Worm (Caenorhabditis elegans) whole organism, dauer: ENCODE data around the gene fbxb-7.
"Not testable (repeated sequence)": the region's sequence is repeated elsewhere in the genome, so short reads cannot be mapped to it uniquely, and the experiment has no call there.

ENCODE experiments used
- unc-62 ChIP-seq: sonication (generic microtip); optimal IDR thresholded peaks from 2 replicates; lab custom pipeline; 2017; ENCODE audit warnings: missing biosample characterization, missing genetic modification reagents, missing genetic modification characterization

fbxb-7 gene

ce11 chrV:17377140-17377539 is at the start of gene fbxb-7:
TSS of gene fbxb-7 (plus strand) at chrV:17377406.
- no peak for TF ChIP-seq unc-62 (GFP tag; lab: Kevin White, UChicago)

ce11 chrV:17327867-17328266 is 49.3 kb upstream of the fbxb-7 start, which contains the start of gene sdz-16:
TSS of gene sdz-16 (minus strand) at chrV:17327967.
- TF ChIP-seq unc-62 (GFP tag; lab: Kevin White, UChicago): no peak

DNA sequence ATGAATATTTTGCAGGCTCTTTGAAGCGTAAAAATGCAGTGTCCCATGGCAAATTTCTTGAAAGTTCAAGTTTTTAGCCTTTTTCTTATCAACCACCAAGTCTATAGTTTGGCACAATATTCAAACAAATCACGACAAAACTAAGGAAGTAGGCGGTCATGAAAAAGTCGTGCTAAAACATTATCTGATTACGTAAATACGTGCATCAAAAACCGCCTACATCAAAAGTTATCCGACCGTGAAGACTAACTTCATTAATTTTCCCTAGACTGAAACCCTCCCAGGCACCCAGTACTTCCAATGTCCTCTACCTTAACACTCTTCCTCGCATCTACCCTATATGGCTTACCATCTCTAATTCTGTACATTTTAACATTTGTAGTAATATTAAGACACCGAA is 48.7 kb upstream of the fbxb-7 start, which contains the start of gene srg-44:
Gene srg-44 (plus strand): TSS at position 301 of the 400 bp plus-strand sequence.
- TF ChIP-seq unc-62 (GFP tag; lab: Kevin White, UChicago): no peak

DNA sequence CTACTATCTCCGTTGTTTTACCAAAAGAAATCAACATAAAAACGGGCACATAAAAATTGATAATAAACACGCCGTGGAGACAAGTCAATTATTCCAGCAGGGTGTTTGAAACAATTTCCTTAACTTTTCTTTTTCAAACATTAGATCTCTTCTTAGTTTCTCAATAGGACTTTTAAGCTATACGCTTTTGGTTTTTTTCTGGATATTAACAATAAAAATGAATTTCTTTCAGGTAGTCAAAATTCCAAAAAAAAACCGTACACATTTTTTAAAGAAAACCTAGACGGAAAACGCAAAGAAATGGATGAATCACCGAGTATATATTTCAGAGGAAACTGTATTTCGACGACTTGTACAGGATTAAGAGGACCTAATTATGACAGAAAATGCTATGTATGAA is 45.9 kb upstream of the fbxb-7 start, which contains the start of gene fbxa-185:
Gene fbxa-185 (plus strand): TSS at position 301 of the 400 bp plus-strand sequence.
- TF ChIP-seq unc-62 (GFP tag; lab: Kevin White, UChicago): no peak

ce11 chrV:17339349-17339748 is 37.9 kb upstream of the fbxb-7 start:
- TF ChIP-seq unc-62 (GFP tag; lab: Kevin White, UChicago): no peak

DNA sequence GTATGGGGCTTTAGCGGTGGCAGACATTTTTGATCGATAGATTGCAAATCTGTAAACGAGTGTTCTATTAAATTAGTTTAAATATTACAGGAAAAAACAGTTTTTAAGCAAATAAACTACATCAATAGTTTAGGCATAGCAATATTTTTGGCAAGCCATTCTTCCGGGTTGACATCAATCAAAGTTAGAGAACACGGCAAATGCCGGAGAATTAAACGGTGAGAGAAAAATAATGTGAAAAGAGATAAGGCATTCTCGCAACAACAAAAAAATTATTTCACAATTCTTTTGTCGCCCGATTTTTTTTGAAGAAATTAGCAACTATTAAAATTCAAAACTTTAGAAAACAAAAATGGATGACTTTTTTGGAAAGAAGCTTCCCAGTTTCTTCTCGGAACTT is 32.3 kb upstream of the fbxb-7 start, which contains the start of the genes fbxa-188 and fbxa-189:
Gene fbxa-188 (minus strand): TSS at position 51 of the 400 bp plus-strand sequence.
Gene fbxa-189 (plus strand): TSS at position 339 of the 400 bp plus-strand sequence.
- TF ChIP-seq unc-62 (GFP tag; lab: Kevin White, UChicago): no peak

DNA sequence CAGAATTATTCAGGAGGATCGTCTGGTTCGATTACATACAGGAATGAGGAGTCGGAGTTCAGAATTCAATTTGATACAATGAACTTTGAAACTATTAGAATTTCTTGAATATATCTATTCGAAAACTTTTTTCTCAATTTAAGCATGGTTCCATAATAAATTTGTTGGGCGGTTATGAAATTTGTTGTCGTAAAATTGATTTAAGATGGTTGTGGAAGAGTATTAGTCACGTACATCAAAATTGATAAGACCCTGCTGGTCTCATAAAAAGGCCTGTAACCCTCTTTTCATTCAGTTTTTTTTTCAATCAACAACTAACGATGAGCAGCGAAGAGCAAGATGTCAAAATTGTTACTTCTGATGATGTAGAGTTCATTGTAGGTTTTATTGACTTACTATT is 29.6 kb upstream of the fbxb-7 start, which contains the start of gene skr-5:
Gene skr-5 (plus strand): TSS at position 301 of the 400 bp plus-strand sequence.
- no peak for TF ChIP-seq unc-62 (GFP tag; lab: Kevin White, UChicago)

DNA sequence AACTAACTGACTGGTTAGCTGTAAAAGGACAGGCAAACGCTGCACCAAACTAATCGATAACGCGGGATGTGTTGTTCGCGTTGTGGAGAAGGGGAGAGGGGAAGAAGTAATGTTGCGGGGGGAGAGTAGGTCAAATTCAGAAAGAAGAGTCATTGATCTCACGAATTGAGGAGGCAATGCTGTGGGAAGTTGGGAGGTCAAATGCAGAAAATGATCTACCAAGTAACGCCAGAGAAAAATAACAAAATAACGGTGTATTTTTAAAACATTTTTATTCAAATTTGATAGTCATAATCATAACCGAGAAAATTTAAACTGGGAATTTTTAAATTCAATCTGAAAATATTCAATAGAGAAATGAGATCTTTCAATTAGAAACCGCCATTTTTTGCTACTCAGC is 27.1 kb upstream of the fbxb-7 start, which contains the start of gene lsy-27:
Gene lsy-27 (minus strand): TSS at position 101 of the 400 bp plus-strand sequence.
- no peak for TF ChIP-seq unc-62 (GFP tag; lab: Kevin White, UChicago)

- no peak for TF ChIP-seq unc-62 (GFP tag; lab: Kevin White, UChicago)
Measured at ce11 chrV:17352827-17353373, 24.3 kb upstream of the fbxb-7 start, which contains the start of the genes fbxa-134 and F47H4.2. TSS of gene fbxa-134 (minus strand) at chrV:17352870. TSS of gene F47H4.2 (plus strand) at chrV:17353323.

DNA sequence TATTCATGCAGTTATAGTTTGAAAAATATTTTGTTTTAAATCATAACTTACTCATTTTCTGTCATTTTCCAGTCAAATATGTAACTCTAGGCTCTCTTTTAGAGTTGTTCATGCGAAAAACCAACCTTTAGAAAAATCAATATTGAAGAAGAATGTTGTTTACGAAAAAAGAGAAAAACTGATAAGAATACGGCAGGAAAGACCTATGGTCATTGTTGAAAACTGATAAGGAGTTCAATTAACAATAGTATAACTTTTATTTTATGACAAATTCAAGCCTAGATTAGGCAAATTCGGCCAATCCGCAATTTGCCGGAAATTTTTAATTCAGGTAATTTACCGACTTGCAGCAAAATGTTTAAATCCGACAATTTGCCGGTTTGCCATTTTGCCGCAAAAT is 567 bp upstream of the fbxb-7 start, which contains the start of gene Y20C6A.1:
Gene Y20C6A.1 (minus strand): TSS at position 107 of the 400 bp plus-strand sequence.
- TF ChIP-seq unc-62 (GFP tag; lab: Kevin White, UChicago): no peak

ce11 chrV:17379932-17380331 is 2.7 kb downstream of the fbxb-7 start, which contains the start of gene Y20C6A.4:
TSS of gene Y20C6A.4 (plus strand) at chrV:17380232.
- no peak for TF ChIP-seq unc-62 (GFP tag; lab: Kevin White, UChicago)

- no peak for TF ChIP-seq unc-62 (GFP tag; lab: Kevin White, UChicago)
Measured at ce11 chrV:17395374-17395773, 18.2 kb downstream of the fbxb-7 start, which contains the start of gene srh-120. TSS of gene srh-120 (plus strand) at chrV:17395674.

DNA sequence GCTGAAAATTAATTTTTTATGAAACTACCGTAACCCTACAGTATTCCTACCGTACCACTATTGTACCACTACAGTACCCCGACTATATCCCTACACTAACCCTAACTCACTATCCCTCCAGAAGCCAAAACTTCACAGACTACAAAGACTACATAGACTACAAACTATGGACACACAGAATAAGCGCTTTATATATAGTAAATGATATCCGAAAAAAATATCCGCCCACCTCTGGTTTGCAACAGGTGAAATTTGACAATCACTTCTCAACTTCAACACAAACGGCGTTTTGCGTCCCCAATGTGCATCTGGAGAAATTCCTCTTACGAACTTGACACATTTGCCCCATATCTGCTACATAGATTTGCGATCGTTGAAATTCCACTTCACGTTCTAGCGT is 32.7 kb downstream of the fbxb-7 start, which contains the start of gene srh-132:
Gene srh-132 (plus strand): TSS at position 301 of the 400 bp plus-strand sequence.
- not testable (repeated sequence) for TF ChIP-seq unc-62 (GFP tag; lab: Kevin White, UChicago)

ce11 chrV:17414951-17415350 is 37.7 kb downstream of the fbxb-7 start, which contains the start of gene T27C5.12:
TSS of gene T27C5.12 (plus strand) at chrV:17415251.
- no peak for TF ChIP-seq unc-62 (GFP tag; lab: Kevin White, UChicago)

- no peak for TF ChIP-seq unc-62 (GFP tag; lab: Kevin White, UChicago)
Measured at ce11 chrV:17416833-17417232, 39.6 kb downstream of the fbxb-7 start, which contains the start of gene clc-21. TSS of gene clc-21 (plus strand) at chrV:17417133.
